Fruit fly (Drosophila melanogaster) whole organism, embryonic: ENCODE measurements around the gene Targ1.

Experiments
- Antp ChIP-seq: fragments of 200-800 bp; sonication (Bioruptor generic); optimal IDR thresholded peaks from 3 replicates; lab custom pipeline; 2016; ENCODE audit warnings: missing biosample characterization, missing genetic modification characterization
- CG12659 ChIP-seq: fragments of 200-800 bp; sonication (Bioruptor generic); optimal IDR thresholded peaks from 3 replicates; lab custom pipeline; 2017; ENCODE audit warnings: mild to moderate bottlenecking, missing biosample characterization, missing genetic modification reagents, missing genetic modification characterization
- CG12942 ChIP-seq: fragments of 200-800 bp; sonication (Bioruptor generic); optimal IDR thresholded peaks from 3 replicates; lab custom pipeline; 2016; ENCODE audit warnings: missing biosample characterization, missing genetic modification characterization
- CG17612 ChIP-seq: fragments of 200-800 bp; sonication (Bioruptor generic); IDR thresholded peaks from 2 replicates; pipeline ENCODE4 v1.3.6; 2022; ENCODE audit warnings: missing biosample characterization, missing genetic modification characterization
- CG17829 ChIP-seq: fragments of 200-800 bp; optimal IDR thresholded peaks from 2 replicates; lab custom pipeline; 2019; ENCODE audit warnings: missing biosample characterization, mild to moderate bottlenecking, missing genetic modification characterization, moderate library complexity
- CG2116 ChIP-seq: fragments of 200-800 bp; sonication (Bioruptor generic); optimal IDR thresholded peaks from 3 replicates; lab custom pipeline; 2018; ENCODE audit warnings: missing biosample characterization, mild to moderate bottlenecking, missing genetic modification characterization
- CG2889 ChIP-seq: fragments of 200-800 bp; sonication (Bioruptor generic); IDR thresholded peaks from 3 replicates; pipeline ENCODE4 v1.3.6; 2022; ENCODE audit warnings: missing biosample characterization, missing genetic modification characterization
- CG32532 ChIP-seq: fragments of 200-800 bp; sonication (Bioruptor generic); IDR thresholded peaks from 2 replicates; pipeline ENCODE4 v1.3.6; 2022; ENCODE audit warnings: missing biosample characterization, missing genetic modification characterization
- CG34224 ChIP-seq: fragments of 200-800 bp; sonication (Bioruptor generic); IDR thresholded peaks from 3 replicates; pipeline ENCODE4 v1.3.6; 2022; ENCODE audit warnings: missing biosample characterization, missing genetic modification characterization; ENCODE audit not compliant: partially characterized antibody
- CG3995 ChIP-seq: fragments of 200-800 bp; sonication (Bioruptor generic); optimal IDR thresholded peaks from 3 replicates; lab custom pipeline; 2016; ENCODE audit warnings: missing biosample characterization, missing genetic modification characterization
- CG4404 ChIP-seq: fragments of 200-800 bp; sonication (Bioruptor generic); IDR thresholded peaks from 2 replicates; pipeline ENCODE4 v1.3.6; 2022; ENCODE audit warnings: missing biosample characterization, missing genetic modification characterization
- CG4707 ChIP-seq: fragments of 200-800 bp; sonication (Bioruptor generic); optimal IDR thresholded peaks from 2 replicates; lab custom pipeline; 2018; ENCODE audit warnings: missing biosample characterization, mild to moderate bottlenecking, missing genetic modification characterization, moderate library complexity
- CG6654 ChIP-seq: fragments of 200-800 bp; sonication (Bioruptor generic); optimal IDR thresholded peaks from 2 replicates; lab custom pipeline; 2017; ENCODE audit warnings: missing biosample characterization, mild to moderate bottlenecking, missing genetic modification characterization
- CG7839 ChIP-seq: fragments of 200-800 bp; sonication (Bioruptor generic); optimal IDR thresholded peaks from 3 replicates; lab custom pipeline; 2018; ENCODE audit warnings: missing biosample characterization, mild to moderate bottlenecking, missing genetic modification characterization, moderate library complexity
- CG8089 ChIP-seq: fragments of 200-800 bp; sonication (Bioruptor generic); optimal IDR thresholded peaks from 3 replicates; lab custom pipeline; 2016; ENCODE audit warnings: missing biosample characterization, missing genetic modification characterization
- CG9797 ChIP-seq: fragments of 200-800 bp; sonication (Bioruptor generic); optimal IDR thresholded peaks from 3 replicates; lab custom pipeline; 2018; ENCODE audit warnings: missing biosample characterization, mild to moderate bottlenecking, missing genetic modification characterization
- Camta ChIP-seq: fragments of 200-800 bp; sonication (Bioruptor generic); optimal IDR thresholded peaks from 2 replicates; lab custom pipeline; 2016; ENCODE audit warnings: missing biosample characterization, missing genetic modification characterization
- CrebB ChIP-seq: fragments of 200-800 bp; sonication (Bioruptor generic); optimal IDR thresholded peaks from 3 replicates; lab custom pipeline; 2018; ENCODE audit warnings: missing biosample characterization, mild to moderate bottlenecking, missing genetic modification characterization
- D ChIP-seq, 2 experiments: fragments of 200-800 bp in 1 of 2; fragments of >200 bp in 1 of 2; sonication (Bioruptor generic) in 1 of 2; optimal IDR thresholded peaks; 2 replicates in 1 of 2; 3 replicates in 1 of 2; lab custom pipeline; 2017; ENCODE audit warnings: mild to moderate bottlenecking in 1 of 2, missing biosample characterization in 1 of 2, missing genetic modification characterization in 1 of 2, missing genetic modification reagents in 1 of 2
- D19B ChIP-seq: fragments of 200-800 bp; sonication (Bioruptor generic); optimal IDR thresholded peaks from 2 replicates; lab custom pipeline; 2017; ENCODE audit warnings: missing biosample characterization, mild to moderate bottlenecking, missing genetic modification characterization
- E2f2 ChIP-seq: fragments of 200-800 bp; sonication (Bioruptor generic); IDR thresholded peaks from 2 replicates; pipeline ENCODE4 v1.3.6; 2022; ENCODE audit warnings: missing biosample characterization, missing genetic modification characterization
- GATAe ChIP-seq: fragments of 200-800 bp; sonication (Bioruptor generic); conservative IDR thresholded peaks from 2 replicates; pipeline ENCODE4 v1.3.6; 2022; ENCODE audit warnings: missing biosample characterization, missing genetic modification characterization
- HLH54F ChIP-seq: fragments of 200-800 bp; sonication (Bioruptor generic); optimal IDR thresholded peaks from 3 replicates; lab custom pipeline; 2016; ENCODE audit warnings: missing biosample characterization, missing genetic modification characterization
- Hand ChIP-seq: fragments of 200-800 bp; sonication (Bioruptor generic); optimal IDR thresholded peaks from 2 replicates; lab custom pipeline; 2017; ENCODE audit warnings: mild to moderate bottlenecking, missing biosample characterization, missing genetic modification reagents, missing genetic modification characterization
- Hsf ChIP-seq: fragments of 200-800 bp; sonication (Bioruptor generic); optimal IDR thresholded peaks from 3 replicates; lab custom pipeline; 2016; ENCODE audit warnings: missing biosample characterization, missing genetic modification characterization
- Lhr ChIP-seq: fragments of 200-800 bp; sonication (Bioruptor generic); optimal IDR thresholded peaks from 3 replicates; lab custom pipeline; 2017; ENCODE audit warnings: mild to moderate bottlenecking, missing biosample characterization, missing genetic modification reagents, missing genetic modification characterization
- Six4 ChIP-seq: fragments of 200-800 bp; sonication (Bioruptor generic); optimal IDR thresholded peaks from 2 replicates; lab custom pipeline; 2016; ENCODE audit warnings: missing biosample characterization, missing genetic modification characterization
- Taf1 ChIP-seq: fragments of 200-800 bp; sonication (Bioruptor generic); IDR thresholded peaks from 2 replicates; pipeline ENCODE4 v1.3.6; 2022; ENCODE audit warnings: missing biosample characterization, missing genetic modification characterization
- Xrp1 ChIP-seq: fragments of 200-800 bp; sonication (Bioruptor generic); IDR thresholded peaks from 2 replicates; pipeline ENCODE4 v1.3.6; 2022; ENCODE audit warnings: missing biosample characterization, missing genetic modification characterization
- ab ChIP-seq: fragments of 200-800 bp; sonication (Bioruptor generic); optimal IDR thresholded peaks from 2 replicates; lab custom pipeline; 2016; ENCODE audit warnings: missing biosample characterization, missing genetic modification characterization
- ap ChIP-seq: fragments of 200-800 bp; sonication (Bioruptor generic); IDR thresholded peaks from 2 replicates; pipeline ENCODE4 v1.3.6; 2022; ENCODE audit warnings: missing biosample characterization, missing genetic modification characterization
- ato ChIP-seq: fragments of 200-800 bp; sonication (Bioruptor generic); IDR thresholded peaks from 2 replicates; pipeline ENCODE4 v1.3.6; 2022; ENCODE audit warnings: missing biosample characterization, missing genetic modification characterization; ENCODE audit not compliant: partially characterized antibody
- br ChIP-seq: fragments of >200 bp; optimal IDR thresholded peaks from 2 replicates; lab custom pipeline; 2017
- btn ChIP-seq: fragments of 200-800 bp; sonication (Bioruptor generic); optimal IDR thresholded peaks from 2 replicates; lab custom pipeline; 2016; ENCODE audit warnings: missing biosample characterization, missing genetic modification characterization
- corto ChIP-seq: fragments of 200-800 bp; sonication (Bioruptor generic); optimal IDR thresholded peaks from 2 replicates; lab custom pipeline; 2016; ENCODE audit warnings: missing biosample characterization, mild to moderate bottlenecking, missing genetic modification characterization, moderate library complexity
- crc ChIP-seq: fragments of 200-800 bp; sonication (Bioruptor generic); optimal IDR thresholded peaks from 2 replicates; lab custom pipeline; 2016; ENCODE audit warnings: missing biosample characterization, missing genetic modification characterization
- da ChIP-seq: fragments of 200-800 bp; sonication (Bioruptor generic); optimal IDR thresholded peaks from 2 replicates; lab custom pipeline; 2016; ENCODE audit warnings: missing biosample characterization, missing genetic modification characterization
- ems ChIP-seq: fragments of 200-800 bp; sonication (Bioruptor generic); optimal IDR thresholded peaks from 3 replicates; lab custom pipeline; 2016; ENCODE audit warnings: missing biosample characterization, missing genetic modification characterization
- en ChIP-seq: fragments of 200-800 bp; sonication (Bioruptor generic); optimal IDR thresholded peaks from 2 replicates; lab custom pipeline; 2016; ENCODE audit warnings: missing biosample characterization, missing genetic modification characterization
- eve ChIP-seq, 2 experiments: fragments of >200 bp; optimal IDR thresholded peaks; 2 replicates each; lab custom pipeline; 2017; ENCODE audit warnings: missing biosample characterization in 2 of 2, missing genetic modification characterization in 2 of 2
- ken ChIP-seq: fragments of 200-800 bp; sonication (Bioruptor generic); IDR thresholded peaks from 3 replicates; pipeline ENCODE4 v1.3.6; 2022; ENCODE audit warnings: missing biosample characterization, missing genetic modification characterization
- knrl ChIP-seq: fragments of 200-800 bp; sonication (Bioruptor generic); IDR thresholded peaks from 3 replicates; pipeline ENCODE4 v1.3.6; 2022; ENCODE audit warnings: missing biosample characterization, missing genetic modification characterization; ENCODE audit not compliant: partially characterized antibody
- lov ChIP-seq, 2 experiments: fragments of 200-800 bp in 1 of 2; fragments of >200 bp in 1 of 2; sonication (Bioruptor generic) in 1 of 2; IDR thresholded peaks in 1 of 2; optimal IDR thresholded peaks in 1 of 2; 2 replicates in 1 of 2; 3 replicates in 1 of 2; pipeline versions ENCODE4 v1.3.6 to Lab custom; 2017 to 2022; ENCODE audit warnings: missing biosample characterization in 1 of 2, missing genetic modification characterization in 1 of 2
- phol ChIP-seq: fragments of 200-800 bp; sonication (Bioruptor generic); optimal IDR thresholded peaks from 3 replicates; lab custom pipeline; 2018; ENCODE audit warnings: missing biosample characterization, mild to moderate bottlenecking, missing genetic modification characterization, moderate library complexity
- pros ChIP-seq: fragments of 200-800 bp; sonication (Bioruptor generic); optimal IDR thresholded peaks from 3 replicates; lab custom pipeline; 2019; ENCODE audit warnings: missing biosample characterization, mild to moderate bottlenecking, missing genetic modification characterization, moderate library complexity
- sens ChIP-seq: fragments of 200-800 bp; sonication (Bioruptor generic); peaks from one replicate; lab custom pipeline; 2016; ENCODE audit warnings: missing biosample characterization, missing genetic modification characterization
- sima ChIP-seq: fragments of 200-800 bp; sonication (Bioruptor generic); optimal IDR thresholded peaks from 2 replicates; lab custom pipeline; 2016; ENCODE audit warnings: missing biosample characterization, missing genetic modification characterization
- sna ChIP-seq: fragments of 200-800 bp; sonication (Bioruptor generic); IDR thresholded peaks from 2 replicates; pipeline ENCODE4 v1.3.6; 2022; ENCODE audit warnings: missing biosample characterization, missing genetic modification characterization; ENCODE audit not compliant: partially characterized antibody
- twi ChIP-seq: fragments of 200-800 bp; optimal IDR thresholded peaks from 2 replicates; lab custom pipeline; 2019; ENCODE audit warnings: missing biosample characterization, mild to moderate bottlenecking, missing genetic modification characterization, moderate library complexity
- usp ChIP-seq: fragments of >200 bp; optimal IDR thresholded peaks from 2 replicates; lab custom pipeline; 2017; ENCODE audit warnings: missing biosample characterization, missing genetic modification characterization
- zf30C ChIP-seq: fragments of 200-800 bp; sonication (Bioruptor generic); optimal IDR thresholded peaks from 3 replicates; lab custom pipeline; 2018; ENCODE audit warnings: missing biosample characterization, mild to moderate bottlenecking, missing genetic modification characterization

Targ1 gene

dm6 chr3L:21216697-21217291 is 14.1 kb upstream of the Targ1 start, which contains the start of the genes Trmt112 and Ilk (continued):
- TF ChIP-seq CG17612 (GFP tag; lab: Robert Waterston, UW) (no peak), da (GFP tag; lab: Kevin White, UChicago) (peak; percentile 57), ab (GFP tag; lab: Kevin White, UChicago) (no peak), knrl (GFP tag; lab: Robert Waterston, UW) (peak; percentile 86), usp (GFP tag; lab: Kevin White, UChicago) (no peak), crc (no peak), ap (no peak), Camta (GFP tag; lab: Kevin White, UChicago) (no peak), CG4404 (GFP tag; lab: Robert Waterston, UW) (no peak), corto (GFP tag; lab: Kevin White, UChicago) (no peak), br (lab: Kevin White, UChicago) (no peak), CG34224 (GFP tag; lab: Robert Waterston, UW) (peak; percentile 77), CG8089 (GFP tag; lab: Kevin White, UChicago) (no peak), phol (tag; lab: Kevin White, UChicago) (no peak), Hand (no peak), D (optimal IDR thresholded peaks at IDR 0.05; lab: Kevin White, UChicago) (no peak), D (GFP tag; optimal IDR thresholded peaks at IDR 0.05; lab: Kevin White, UChicago) (no peak), D19B (no peak), E2f2 (GFP tag; lab: Robert Waterston, UW) (peak; percentile 80), sens (GFP tag; lab: Kevin White, UChicago) (no peak), CG32532 (no peak), CG12942 (no peak), Taf1 (no peak), sna (peak; percentile 46; the same call in 1 of the 2 replicates), twi (no peak), HLH54F (GFP tag; lab: Kevin White, UChicago) (no peak), eve (GFP tag; optimal IDR thresholded peaks at IDR 0.05; lab: Kevin White, UChicago) (no peak), CG3995 (GFP tag; lab: Kevin White, UChicago) (peak; percentile 6), Six4 (GFP tag; lab: Kevin White, UChicago) (no peak), Lhr (peak; percentile 46), lov (optimal IDR thresholded peaks at IDR 0.05; lab: Kevin White, UChicago) (no peak), lov (GFP tag; IDR thresholded peaks at IDR 0.05; lab: Robert Waterston, UW) (no peak), btn (GFP tag; lab: Kevin White, UChicago) (no peak), Xrp1 (GFP tag; lab: Robert Waterston, UW) (no peak), en (GFP tag; lab: Kevin White, UChicago) (no peak), CG2889 (GFP tag; lab: Robert Waterston, UW) (no peak), zf30C (peak; percentile 10), sima (GFP tag; lab: Kevin White, UChicago) (no peak), GATAe (GFP tag; lab: Robert Waterston, UW) (no peak), Antp (GFP tag; lab: Kevin White, UChicago) (no peak), ato (GFP tag; lab: Robert Waterston, UW) (peak; percentile 85), CG4707 (GFP tag; lab: Kevin White, UChicago) (no peak), Hsf (GFP tag; lab: Kevin White, UChicago) (no peak), CG7839 (tag; lab: Kevin White, UChicago) (no peak), CG2116 (GFP tag; lab: Kevin White, UChicago) (peak; percentile 64), CG9797 (GFP tag; lab: Kevin White, UChicago) (peak; percentile 87), CG17829 (peak; percentile 32), pros (GFP tag; lab: Kevin White, UChicago) (no peak), CG12659 (GFP tag; lab: Kevin White, UChicago) (peak; percentile 65), CG6654 (no peak), ken (GFP tag; lab: Robert Waterston, UW) (no peak), ems (GFP tag; lab: Kevin White, UChicago) (no peak), CrebB (tag; lab: Kevin White, UChicago) (peak; percentile 24)
